Worm (Caenorhabditis elegans) whole organism, L1 larva: ENCODE measurements around the gene T12A7.2.

Experiments used
- C16A3.4 ChIP-seq: fragments of 150-350 bp; optimal IDR thresholded peaks from 2 replicates; lab custom pipeline; 2014; ENCODE audit warnings: missing biosample characterization, missing genetic modification characterization
- Y116A8C.19 ChIP-seq: sonication (generic microtip); optimal IDR thresholded peaks from 2 replicates; lab custom pipeline; 2016; ENCODE audit warnings: missing compliant biosample characterization, missing genetic modification characterization, borderline replicate concordance
- aha-1 ChIP-seq: fragments of 150-350 bp; optimal IDR thresholded peaks from 2 replicates; lab custom pipeline; 2014; ENCODE audit warnings: missing biosample characterization, missing genetic modification characterization
- ama-1 ChIP-seq: fragments of 150-350 bp; optimal IDR thresholded peaks from 2 replicates; lab custom pipeline; 2014
- blmp-1 ChIP-seq: fragments of 150-350 bp; optimal IDR thresholded peaks from 2 replicates; lab custom pipeline; 2014; ENCODE audit warnings: missing biosample characterization, missing genetic modification characterization
- ceh-8 ChIP-seq: fragments of 200-800 bp; sonication (Bioruptor generic); optimal IDR thresholded peaks from 2 replicates; lab custom pipeline; 2018; ENCODE audit warnings: mild to moderate bottlenecking, missing genetic modification characterization, moderate library complexity, missing compliant biosample characterization
- ceh-82 ChIP-seq, 3 experiments: fragments of 150-350 bp in 1 of 3; sonication (generic microtip) in 2 of 3; optimal IDR thresholded peaks; 2 replicates each; lab custom pipeline; 2014 to 2017; ENCODE audit warnings: missing biosample characterization in 3 of 3, missing genetic modification characterization in 3 of 3
- ceh-90 ChIP-seq: sonication (generic microtip); optimal IDR thresholded peaks from 2 replicates; lab custom pipeline; 2016; ENCODE audit warnings: missing genetic modification characterization, missing compliant biosample characterization
- dpl-1 ChIP-seq, 3 experiments: fragments of 150-350 bp in 2 of 3; sonication (generic microtip) in 1 of 3; optimal IDR thresholded peaks; 2 replicates each; lab custom pipeline; 2014 to 2017; ENCODE audit warnings: missing biosample characterization in 3 of 3, missing genetic modification characterization in 3 of 3, missing genetic modification reagents in 3 of 3
- dsc-1 ChIP-seq: sonication (generic microtip); optimal IDR thresholded peaks from 2 replicates; lab custom pipeline; 2016; ENCODE audit warnings: mild to moderate bottlenecking, missing genetic modification characterization, missing compliant biosample characterization
- efl-1 ChIP-seq, 4 experiments: fragments of 150-350 bp; optimal IDR thresholded peaks in 3 of 4; peaks in 1 of 4; 1 replicate in 1 of 4; 2 replicates in 3 of 4; lab custom pipeline; 2014; ENCODE audit warnings: missing biosample characterization in 2 of 4, missing genetic modification characterization in 2 of 4, missing genetic modification reagents in 2 of 4
- elt-3 ChIP-seq, 6 experiments: fragments of 150-350 bp in 1 of 6; sonication (generic microtip); optimal IDR thresholded peaks; 2 replicates each; lab custom pipeline; 2017 to 2018; ENCODE audit warnings: missing biosample characterization in 6 of 6, missing genetic modification characterization in 6 of 6, inconsistent platforms in 1 of 6
- ets-5 ChIP-seq: fragments of 200-800 bp; sonication (Bioruptor generic); IDR thresholded peaks from 2 replicates; pipeline ENCODE4 v1.3.6; 2022; ENCODE audit warnings: missing genetic modification characterization, missing compliant biosample characterization
- fkh-8 ChIP-seq: sonication (generic microtip); optimal IDR thresholded peaks from 2 replicates; lab custom pipeline; 2016; ENCODE audit warnings: mild to moderate bottlenecking, missing genetic modification characterization, missing compliant biosample characterization
- fos-1 ChIP-seq: fragments of 150-350 bp; optimal IDR thresholded peaks from 2 replicates; lab custom pipeline; 2014; ENCODE audit warnings: missing biosample characterization, missing genetic modification characterization
- grh-1 ChIP-seq: fragments of 200-800 bp; sonication (Bioruptor generic); IDR thresholded peaks from 2 replicates; pipeline ENCODE4 v1.3.6; 2022; ENCODE audit warnings: missing genetic modification reagents, missing genetic modification characterization, missing compliant biosample characterization
- hpl-2 ChIP-seq: fragments of 150-350 bp; optimal IDR thresholded peaks from 2 replicates; lab custom pipeline; 2014; ENCODE audit warnings: missing biosample characterization, missing genetic modification reagents, missing genetic modification characterization
- lin-14 ChIP-seq: fragments of 200-800 bp; sonication (Bioruptor generic); optimal IDR thresholded peaks from 2 replicates; lab custom pipeline; 2018; ENCODE audit warnings: mild to moderate bottlenecking, missing genetic modification characterization, moderate library complexity, missing compliant biosample characterization
- lin-35 ChIP-seq, 2 experiments: fragments of 150-350 bp; optimal IDR thresholded peaks; 2 replicates each; lab custom pipeline; 2014; ENCODE audit warnings: missing biosample characterization in 2 of 2, missing genetic modification characterization in 2 of 2, missing genetic modification reagents in 2 of 2
- lsy-2 ChIP-seq, 2 experiments: fragments of 150-350 bp; optimal IDR thresholded peaks; 2 replicates each; lab custom pipeline; 2014; ENCODE audit warnings: missing biosample characterization in 2 of 2, missing genetic modification characterization in 2 of 2
- nhr-11 ChIP-seq: fragments of 150-350 bp; optimal IDR thresholded peaks from 2 replicates; lab custom pipeline; 2014; ENCODE audit warnings: missing biosample characterization, missing genetic modification characterization
- nhr-12 ChIP-seq: sonication (generic microtip); optimal IDR thresholded peaks from 2 replicates; lab custom pipeline; 2017; ENCODE audit warnings: missing biosample characterization, missing genetic modification characterization
- nhr-19 ChIP-seq: fragments of 200-800 bp; sonication (Bioruptor generic); conservative IDR thresholded peaks from 2 replicates; pipeline ENCODE4 v1.3.6; 2022; ENCODE audit warnings: missing genetic modification characterization, missing compliant biosample characterization
- nhr-20 ChIP-seq: sonication (generic microtip); optimal IDR thresholded peaks from 2 replicates; lab custom pipeline; 2016; ENCODE audit warnings: mild to moderate bottlenecking, missing genetic modification characterization, missing compliant biosample characterization
- nhr-237 ChIP-seq: fragments of 150-350 bp; optimal IDR thresholded peaks from 2 replicates; lab custom pipeline; 2014; ENCODE audit warnings: missing biosample characterization, missing genetic modification characterization
- nhr-77 ChIP-seq: fragments of 150-350 bp; optimal IDR thresholded peaks from 2 replicates; lab custom pipeline; 2014; ENCODE audit warnings: missing biosample characterization, missing genetic modification characterization
- nhr-85 ChIP-seq: sonication (generic microtip); peaks from one replicate; lab custom pipeline; 2016; ENCODE audit warnings: missing genetic modification characterization, inconsistent platforms, missing compliant biosample characterization
- pag-3 ChIP-seq: sonication (generic microtip); optimal IDR thresholded peaks from 2 replicates; lab custom pipeline; 2017; ENCODE audit warnings: missing genetic modification characterization, mild to moderate bottlenecking, missing compliant biosample characterization, antibody characterized with exemption, borderline replicate concordance; ENCODE audit not compliant: insufficient read depth
- skn-1 ChIP-seq: fragments of 150-350 bp; optimal IDR thresholded peaks from 2 replicates; lab custom pipeline; 2014; ENCODE audit warnings: missing biosample characterization, missing genetic modification characterization
- snu-23 ChIP-seq: sonication (generic microtip); optimal IDR thresholded peaks from 2 replicates; lab custom pipeline; 2016; ENCODE audit warnings: missing genetic modification characterization, missing compliant biosample characterization
- sox-4 ChIP-seq: sonication (generic microtip); optimal IDR thresholded peaks from 2 replicates; lab custom pipeline; 2016; ENCODE audit warnings: missing genetic modification characterization, missing compliant biosample characterization
- unc-30 ChIP-seq: sonication (generic microtip); optimal IDR thresholded peaks from 2 replicates; lab custom pipeline; 2017; ENCODE audit warnings: missing biosample characterization, missing genetic modification characterization
- unc-86 ChIP-seq: sonication (generic microtip); optimal IDR thresholded peaks from 2 replicates; lab custom pipeline; 2016; ENCODE audit warnings: missing genetic modification characterization, missing compliant biosample characterization
- xbp-1 ChIP-seq: sonication (generic microtip); optimal IDR thresholded peaks from 2 replicates; lab custom pipeline; 2016; ENCODE audit warnings: missing genetic modification characterization, missing compliant biosample characterization
- zag-1 ChIP-seq: fragments of 150-350 bp; optimal IDR thresholded peaks from 2 replicates; lab custom pipeline; 2014; ENCODE audit warnings: missing biosample characterization, missing genetic modification characterization
- zip-4 ChIP-seq: fragments of 200-800 bp; sonication (Bioruptor generic); optimal IDR thresholded peaks from 2 replicates; lab custom pipeline; 2018; ENCODE audit warnings: mild to moderate bottlenecking, missing genetic modification characterization, moderate library complexity, missing compliant biosample characterization

T12A7.2 gene

ce11 chrIV:11809708-11810114 lies 48.8 kb upstream of the T12A7.2 start (continued):
- peak; percentile 4 to 62 (median 56) for TF ChIP-seq ceh-82 (tag; optimal IDR thresholded peaks at IDR 0.05; lab: Kevin White, UChicago)
- TF ChIP-seq grh-1 (GFP tag; lab: Robert Waterston, UW), result no peak
- TF ChIP-seq xbp-1 (tag; lab: Kevin White, UChicago), result peak; percentile 55
- peak; percentile 73 for TF ChIP-seq nhr-77 (tag; lab: Kevin White, UChicago)
- TF ChIP-seq lin-35 (GFP tag; optimal IDR thresholded peaks at IDR 0.05; lab: Kevin White, UChicago), result peak; percentile 58 to 69
- TF ChIP-seq dpl-1 (GFP tag; optimal IDR thresholded peaks at IDR 0.05; lab: Kevin White, UChicago), result peak; percentile 27 to 49 (median 46)
- peak; percentile 73 for TF ChIP-seq nhr-20
- no peak for TF ChIP-seq hpl-2
- peak; percentile 66 for TF ChIP-seq fos-1
- no peak for TF ChIP-seq ceh-90
- TF ChIP-seq ets-5 (GFP tag; lab: Robert Waterston, UW), result no peak
- TF ChIP-seq unc-86 (tag; lab: Kevin White, UChicago), result peak; percentile 84
- peak; percentile 76 for TF ChIP-seq zag-1 (tag; lab: Kevin White, UChicago)
- TF ChIP-seq pag-3 (tag; lab: Kevin White, UChicago), result no peak
- peak; percentile 28 for TF ChIP-seq skn-1
- peak; percentile 89 for TF ChIP-seq fkh-8 (tag; lab: Kevin White, UChicago)
- TF ChIP-seq unc-30 (tag; lab: Kevin White, UChicago), result no peak

DNA sequence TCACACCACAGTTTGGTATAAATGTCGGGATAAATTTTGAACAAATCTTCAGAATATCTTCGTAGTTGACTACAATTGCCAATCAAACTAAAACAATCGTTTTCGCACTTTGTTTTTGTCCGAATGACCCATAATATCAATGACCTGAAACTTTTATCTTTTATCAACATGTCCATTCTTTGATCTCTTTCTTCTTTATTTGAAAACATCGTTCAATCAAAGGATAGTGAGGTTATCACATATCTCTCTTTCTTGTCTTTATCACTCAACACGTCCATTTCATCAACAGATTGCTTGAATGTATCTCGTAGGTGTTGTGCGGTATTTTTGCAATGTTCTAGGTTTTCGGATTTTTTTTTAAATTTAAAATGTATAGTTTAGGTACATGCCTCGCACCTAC lies 48.1 kb upstream of the T12A7.2 start:
- peak; percentile 62 for TF ChIP-seq nhr-85
- TF ChIP-seq lsy-2 (tag; optimal IDR thresholded peaks at IDR 0.05; lab: Kevin White, UChicago), result peak in 1 of 2 experiments; percentile 23
- TF ChIP-seq nhr-20, result peak; percentile 49
- TF ChIP-seq grh-1 (GFP tag; lab: Robert Waterston, UW), result no peak
- peak in 5 of 6 experiments; percentile 27 to 66 (median 53) for TF ChIP-seq elt-3 (tag; optimal IDR thresholded peaks at IDR 0.05; lab: Kevin White, UChicago)
- no peak for TF ChIP-seq nhr-11
- no peak for TF ChIP-seq sox-4 (tag; lab: Kevin White, UChicago)
- TF ChIP-seq lin-35 (GFP tag; optimal IDR thresholded peaks at IDR 0.05; lab: Kevin White, UChicago), result no peak
- TF ChIP-seq dsc-1 (tag; lab: Kevin White, UChicago), result no peak
- no peak for TF ChIP-seq aha-1
- peak; percentile 7 for TF ChIP-seq lin-14 (GFP tag; lab: Kevin White, UChicago)
- TF ChIP-seq Y116A8C.19 (tag; lab: Kevin White, UChicago), result no peak
- TF ChIP-seq ama-1 (lab: Kevin White, UChicago), result no peak
- no peak for TF ChIP-seq zip-4
- TF ChIP-seq snu-23 (GFP tag; lab: Kevin White, UChicago), result no peak
- no peak for TF ChIP-seq nhr-77 (tag; lab: Kevin White, UChicago)
- TF ChIP-seq blmp-1 (tag; lab: Kevin White, UChicago), result peak; percentile 69
- TF ChIP-seq ceh-82 (tag; optimal IDR thresholded peaks at IDR 0.05; lab: Kevin White, UChicago), result no peak

ce11 chrIV:11804053-11804452 lies 43.1 kb upstream of the T12A7.2 start, which contains the start of gene H01G02.1:
Gene H01G02.1 (minus strand): TSS chrIV:11804153.
- TF ChIP-seq nhr-20 (no peak), dsc-1 (tag; lab: Kevin White, UChicago) (no peak), sox-4 (tag; lab: Kevin White, UChicago) (no peak), C16A3.4 (tag; lab: Kevin White, UChicago) (no peak), nhr-19 (no peak), ets-5 (GFP tag; lab: Robert Waterston, UW) (no peak), efl-1 (optimal IDR thresholded peaks at IDR 0.05; lab: Kevin White, UChicago) (no peak), efl-1 (GFP tag; optimal IDR thresholded peaks at IDR 0.05 in 1 of 2; lab: Kevin White, UChicago) (no peak), skn-1 (no peak), blmp-1 (tag; lab: Kevin White, UChicago) (no peak), lin-14 (GFP tag; lab: Kevin White, UChicago) (no peak), ceh-90 (no peak), ceh-8 (GFP tag; lab: Kevin White, UChicago) (no peak)
- TF ChIP-seq, all 84 proteins: peak for 0

DNA sequence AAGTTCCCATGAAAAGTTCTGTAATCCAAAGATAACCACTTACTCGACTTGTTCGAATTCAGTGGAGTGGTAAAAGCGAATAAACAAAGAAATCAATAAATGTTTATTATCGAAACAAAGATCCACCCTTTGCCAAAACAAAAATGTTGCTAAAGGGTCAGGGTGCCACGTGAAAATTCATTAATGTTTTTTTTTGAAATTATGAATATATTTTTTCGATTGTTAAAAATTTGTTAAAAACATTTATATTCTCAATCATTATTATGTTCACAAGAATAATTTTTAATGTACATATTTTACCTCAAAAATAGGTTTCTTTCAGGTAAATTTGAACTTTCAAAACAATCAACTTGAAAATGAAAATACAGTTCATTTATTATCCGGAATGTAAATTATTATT lies 42.1 kb upstream of the T12A7.2 start, which contains the start of gene H01G02.4:
Gene H01G02.4, minus strand, starts transcription at position 101 of the 400 bp plus-strand sequence.
- TF ChIP-seq nhr-12 (tag; lab: Kevin White, UChicago) (no peak), zag-1 (tag; lab: Kevin White, UChicago) (no peak), nhr-237 (tag; lab: Kevin White, UChicago) (no peak)
